Fruit fly (Drosophila melanogaster) whole organism, prepupa: Measurements from ENCODE around the gene Elovl7.

Source experiments
- Blimp-1 ChIP-seq: fragments of 200-800 bp; sonication (Bioruptor generic); optimal IDR thresholded peaks from 3 replicates; lab custom pipeline; 2017; ENCODE audit warnings: missing biosample characterization, missing genetic modification characterization, mild to moderate bottlenecking, moderate library complexity, missing genetic modification reagents
- CG10631 ChIP-seq: fragments of 200-800 bp; sonication (Bioruptor generic); optimal IDR thresholded peaks from 2 replicates; lab custom pipeline; 2016; ENCODE audit warnings: missing biosample characterization, missing genetic modification characterization
- CG11294 ChIP-seq: fragments of 200-800 bp; sonication (Bioruptor generic); IDR thresholded peaks from 2 replicates; pipeline ENCODE4 v1.3.6; 2022; ENCODE audit warnings: missing biosample characterization, missing genetic modification characterization
- CG11762 ChIP-seq: fragments of 200-800 bp; sonication (Bioruptor generic); optimal IDR thresholded peaks from 3 replicates; lab custom pipeline; 2016; ENCODE audit warnings: missing biosample characterization, missing genetic modification characterization; ENCODE audit not compliant: insufficient read depth
- CG11902 ChIP-seq: fragments of 200-800 bp; sonication (Bioruptor generic); optimal IDR thresholded peaks from 3 replicates; lab custom pipeline; 2016; ENCODE audit warnings: missing biosample characterization, missing genetic modification characterization
- CG15336 ChIP-seq: fragments of 200-800 bp; sonication (Bioruptor generic); IDR thresholded peaks from 2 replicates; pipeline ENCODE4 v1.3.6; 2022; ENCODE audit warnings: missing biosample characterization, missing genetic modification characterization
- CG16779 ChIP-seq: fragments of 200-800 bp; sonication (Bioruptor generic); optimal IDR thresholded peaks from 3 replicates; lab custom pipeline; 2017; ENCODE audit warnings: missing biosample characterization, mild to moderate bottlenecking, missing genetic modification characterization
- CG3032 ChIP-seq: fragments of 200-800 bp; optimal IDR thresholded peaks from 2 replicates; lab custom pipeline; 2019; ENCODE audit warnings: missing biosample characterization, mild to moderate bottlenecking, missing genetic modification characterization, moderate library complexity
- CG31627 ChIP-seq: fragments of 200-800 bp; sonication (Bioruptor generic); optimal IDR thresholded peaks from 3 replicates; lab custom pipeline; 2016; ENCODE audit warnings: missing biosample characterization, missing genetic modification characterization
- CG32006 ChIP-seq: fragments of 200-800 bp; sonication (Bioruptor generic); optimal IDR thresholded peaks from 3 replicates; lab custom pipeline; 2017; ENCODE audit warnings: missing biosample characterization, mild to moderate bottlenecking, missing genetic modification characterization
- CG34406 ChIP-seq: fragments of 200-800 bp; sonication (Bioruptor generic); optimal IDR thresholded peaks from 3 replicates; lab custom pipeline; 2016; ENCODE audit warnings: missing biosample characterization, missing genetic modification characterization
- CG6163 ChIP-seq: fragments of 200-800 bp; sonication (Bioruptor generic); IDR thresholded peaks from 3 replicates; pipeline ENCODE4 v1.3.6; 2022; ENCODE audit warnings: missing biosample characterization, missing genetic modification characterization
- CG6276 ChIP-seq: fragments of 200-800 bp; sonication (Bioruptor generic); optimal IDR thresholded peaks from 2 replicates; lab custom pipeline; 2017; ENCODE audit warnings: missing biosample characterization, mild to moderate bottlenecking, missing genetic modification characterization
- CG6792 ChIP-seq: fragments of 200-800 bp; sonication (Bioruptor generic); optimal IDR thresholded peaks from 3 replicates; lab custom pipeline; 2016; ENCODE audit warnings: missing biosample characterization, missing genetic modification characterization
- CG6808 ChIP-seq: fragments of 200-800 bp; sonication (Bioruptor generic); optimal IDR thresholded peaks from 3 replicates; lab custom pipeline; 2017; ENCODE audit warnings: missing biosample characterization, missing genetic modification characterization, mild to moderate bottlenecking, moderate library complexity, missing genetic modification reagents
- CG7368 ChIP-seq: fragments of 200-800 bp; sonication (Bioruptor generic); optimal IDR thresholded peaks from 3 replicates; lab custom pipeline; 2016; ENCODE audit warnings: missing biosample characterization, missing genetic modification characterization
- CG8119 ChIP-seq: fragments of 200-800 bp; sonication (Bioruptor generic); IDR thresholded peaks from 3 replicates; pipeline ENCODE4 v1.3.6; 2022; ENCODE audit warnings: missing biosample characterization, missing genetic modification characterization
- CG8319 ChIP-seq: fragments of 200-800 bp; sonication (Bioruptor generic); optimal IDR thresholded peaks from 3 replicates; lab custom pipeline; 2016; ENCODE audit warnings: missing biosample characterization, missing genetic modification characterization
- CG8632 ChIP-seq: fragments of 200-800 bp; sonication (Bioruptor generic); optimal IDR thresholded peaks from 3 replicates; lab custom pipeline; 2016; ENCODE audit warnings: missing biosample characterization, missing genetic modification characterization
- Eip78C ChIP-seq: fragments of 200-800 bp; sonication (Bioruptor generic); peaks from one replicate; lab custom pipeline; 2016; ENCODE audit warnings: missing biosample characterization, missing genetic modification characterization
- Ets21C ChIP-seq: fragments of 200-800 bp; sonication (Bioruptor generic); optimal IDR thresholded peaks from 3 replicates; lab custom pipeline; 2016; ENCODE audit warnings: missing biosample characterization, missing genetic modification characterization
- Ets96B ChIP-seq: fragments of 200-800 bp; optimal IDR thresholded peaks from 2 replicates; lab custom pipeline; 2019; ENCODE audit warnings: missing biosample characterization, mild to moderate bottlenecking, missing genetic modification characterization, moderate library complexity
- Gug ChIP-seq: fragments of 200-800 bp; sonication (Bioruptor generic); IDR thresholded peaks from 2 replicates; pipeline ENCODE4 v1.3.6; 2022; ENCODE audit warnings: missing biosample characterization, missing genetic modification characterization
- Hr38 ChIP-seq: sonication (Bioruptor generic); optimal IDR thresholded peaks from 2 replicates; lab custom pipeline; 2016; ENCODE audit warnings: missing biosample characterization, missing genetic modification characterization
- Hr39 ChIP-seq: fragments of 200-800 bp; sonication (Bioruptor generic); optimal IDR thresholded peaks from 2 replicates; lab custom pipeline; 2016; ENCODE audit warnings: missing biosample characterization, missing genetic modification characterization
- Hr4 ChIP-seq: fragments of 200-800 bp; sonication (Bioruptor generic); optimal IDR thresholded peaks from 3 replicates; lab custom pipeline; 2016; ENCODE audit warnings: missing biosample characterization, missing genetic modification characterization
- Lpt ChIP-seq: fragments of 200-800 bp; sonication (Bioruptor generic); optimal IDR thresholded peaks from 3 replicates; lab custom pipeline; 2016; ENCODE audit warnings: missing biosample characterization, missing genetic modification characterization
- Met ChIP-seq: fragments of 200-800 bp; sonication (Bioruptor generic); optimal IDR thresholded peaks from 3 replicates; lab custom pipeline; 2016; ENCODE audit warnings: missing biosample characterization, missing genetic modification characterization
- OdsH ChIP-seq: fragments of 200-800 bp; sonication (Bioruptor generic); optimal IDR thresholded peaks from 3 replicates; lab custom pipeline; 2016; ENCODE audit warnings: missing biosample characterization, missing genetic modification characterization
- Sox102F ChIP-seq: fragments of 200-800 bp; sonication (Bioruptor generic); optimal IDR thresholded peaks from 2 replicates; lab custom pipeline; 2016; ENCODE audit warnings: missing biosample characterization, mild to moderate bottlenecking, missing genetic modification characterization
- Sox15 ChIP-seq: fragments of 200-800 bp; sonication (Bioruptor generic); optimal IDR thresholded peaks from 3 replicates; lab custom pipeline; 2016; ENCODE audit warnings: missing biosample characterization, missing genetic modification characterization
- cyc ChIP-seq: fragments of 200-800 bp; sonication (Bioruptor generic); optimal IDR thresholded peaks from 3 replicates; lab custom pipeline; 2016; ENCODE audit warnings: missing biosample characterization, missing genetic modification characterization
- dsx ChIP-seq: fragments of 200-800 bp; optimal IDR thresholded peaks from 3 replicates; lab custom pipeline; 2019; ENCODE audit warnings: missing biosample characterization, mild to moderate bottlenecking, missing genetic modification characterization, moderate library complexity; ENCODE audit not compliant: poor library complexity, severe bottlenecking
- fd59A ChIP-seq: fragments of 200-800 bp; sonication (Bioruptor generic); optimal IDR thresholded peaks from 2 replicates; lab custom pipeline; 2017; ENCODE audit warnings: missing biosample characterization, mild to moderate bottlenecking, missing genetic modification characterization, missing genetic modification reagents
- fd85E ChIP-seq: fragments of 200-800 bp; sonication (Bioruptor generic); optimal IDR thresholded peaks from 3 replicates; lab custom pipeline; 2016; ENCODE audit warnings: missing biosample characterization, missing genetic modification characterization
- fkh ChIP-seq: fragments of 200-800 bp; sonication (Bioruptor generic); optimal IDR thresholded peaks from 3 replicates; lab custom pipeline; 2017; ENCODE audit warnings: missing biosample characterization, mild to moderate bottlenecking, missing genetic modification characterization, moderate library complexity
- lz ChIP-seq: fragments of 200-800 bp; sonication (Bioruptor generic); optimal IDR thresholded peaks from 3 replicates; lab custom pipeline; 2016; ENCODE audit warnings: missing biosample characterization, missing genetic modification characterization
- net ChIP-seq: fragments of 200-800 bp; sonication (Bioruptor generic); optimal IDR thresholded peaks from 3 replicates; lab custom pipeline; 2016; ENCODE audit warnings: missing biosample characterization, missing genetic modification characterization
- salr ChIP-seq, 2 experiments: fragments of 200-800 bp; sonication (Bioruptor generic); optimal IDR thresholded peaks; 3 replicates each; lab custom pipeline; 2016 to 2018; ENCODE audit warnings: missing biosample characterization in 2 of 2, missing genetic modification characterization in 2 of 2, mild to moderate bottlenecking in 1 of 2
- svp ChIP-seq: fragments of 200-800 bp; sonication (Bioruptor generic); peaks from one replicate; lab custom pipeline; 2016; ENCODE audit warnings: missing biosample characterization, missing genetic modification characterization
- topi ChIP-seq: fragments of 200-800 bp; sonication (Bioruptor generic); optimal IDR thresholded peaks from 3 replicates; lab custom pipeline; 2016; ENCODE audit warnings: missing biosample characterization, missing genetic modification characterization
- vri ChIP-seq: fragments of 200-800 bp; sonication (Bioruptor generic); optimal IDR thresholded peaks from 3 replicates; lab custom pipeline; 2016; ENCODE audit warnings: missing biosample characterization, mild to moderate bottlenecking, missing genetic modification characterization

Elovl7 gene

dm6 chr3R:7953041-7953788 is 42.4 kb downstream of the Elovl7 start (continued):
- no peak for TF ChIP-seq Met (GFP tag; lab: Kevin White, UChicago)
- no peak for TF ChIP-seq CG11902 (GFP tag; lab: Kevin White, UChicago)
- no peak for TF ChIP-seq Hr38 (GFP tag; lab: Kevin White, UChicago)
- no peak for TF ChIP-seq CG6276 (GFP tag; lab: Kevin White, UChicago)
- 0 out of 3 replicates have a peak, but pooled peaks have one; percentile 25 for TF ChIP-seq CG6163 (GFP tag; lab: Robert Waterston, UW)
- no peak for TF ChIP-seq CG11294 (GFP tag; lab: Robert Waterston, UW)
- no peak for TF ChIP-seq lz
- peak; percentile 5 for TF ChIP-seq net
- TF ChIP-seq CG8632 = peak; percentile 20

DNA sequence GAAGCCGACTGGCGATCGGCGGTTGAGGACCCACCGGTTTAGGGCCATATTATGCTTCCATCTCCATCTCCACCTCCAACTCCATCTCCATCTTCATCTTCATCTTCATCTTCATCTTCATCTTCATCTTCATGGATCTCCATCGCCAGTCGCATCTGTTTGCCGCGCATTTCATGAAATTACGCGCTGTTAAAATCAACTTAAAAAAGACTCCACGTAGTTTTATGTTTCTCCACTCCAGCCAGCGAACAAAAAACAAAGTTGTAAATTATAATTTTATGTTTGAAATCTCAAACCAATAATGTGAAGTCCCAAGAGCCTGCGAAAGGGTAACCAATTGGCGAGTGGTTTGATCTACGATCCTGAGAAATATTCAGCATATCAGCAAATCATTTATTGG is 45.5 kb downstream of the Elovl7 start:
- peak; percentile 62 for TF ChIP-seq dsx (GFP tag; lab: Kevin White, UChicago)
- TF ChIP-seq Hr38 (GFP tag; lab: Kevin White, UChicago) = no peak
- peak; percentile 44 for TF ChIP-seq svp
- no peak for TF ChIP-seq salr (GFP tag; optimal IDR thresholded peaks at IDR 0.05; lab: Kevin White, UChicago)

DNA sequence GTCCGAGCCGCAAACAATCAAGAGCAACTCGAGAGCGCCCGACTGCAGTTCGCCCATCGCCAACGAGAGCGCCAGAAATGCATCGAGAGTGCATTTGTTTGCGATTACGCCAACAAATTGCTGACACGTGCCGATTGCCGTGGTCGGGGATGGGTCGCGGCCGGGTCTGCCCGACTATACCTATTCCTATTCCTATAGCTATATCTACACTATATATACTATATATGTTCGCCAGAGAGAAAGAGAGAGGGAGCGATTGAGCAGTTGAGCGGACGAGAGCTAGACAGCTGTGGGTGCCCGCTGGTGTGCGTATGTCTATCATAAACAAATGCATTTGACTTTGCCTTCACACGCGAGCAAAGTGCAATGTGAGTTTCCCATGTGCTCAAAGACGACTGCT is 48.3 kb downstream of the Elovl7 start:
- TF ChIP-seq Blimp-1 (GFP tag; lab: Kevin White, UChicago) (no peak), Eip78C (GFP tag; lab: Kevin White, UChicago) (peak; percentile 73), CG16779 (peak; percentile 30), salr (GFP tag; optimal IDR thresholded peaks at IDR 0.05; lab: Kevin White, UChicago) (no peak), fd59A (no peak), vri (GFP tag; lab: Kevin White, UChicago) (no peak), Lpt (GFP tag; lab: Kevin White, UChicago) (peak; percentile 30), CG31627 (GFP tag; lab: Kevin White, UChicago) (no peak), CG15336 (GFP tag; lab: Robert Waterston, UW) (peak; percentile 23; the same call in 1 of the 2 replicates), CG7368 (no peak), net (peak; percentile 28), CG32006 (GFP tag; lab: Kevin White, UChicago) (peak; percentile 7), CG8119 (GFP tag; lab: Robert Waterston, UW) (peak; percentile 59; the same call in 2 of the 3 replicates), CG6163 (GFP tag; lab: Robert Waterston, UW) (0 out of 3 replicates have a peak, but pooled peaks have one; percentile 38), CG6276 (GFP tag; lab: Kevin White, UChicago) (peak; percentile 60), dsx (GFP tag; lab: Kevin White, UChicago) (peak; percentile 6), Sox15 (no peak)

DNA sequence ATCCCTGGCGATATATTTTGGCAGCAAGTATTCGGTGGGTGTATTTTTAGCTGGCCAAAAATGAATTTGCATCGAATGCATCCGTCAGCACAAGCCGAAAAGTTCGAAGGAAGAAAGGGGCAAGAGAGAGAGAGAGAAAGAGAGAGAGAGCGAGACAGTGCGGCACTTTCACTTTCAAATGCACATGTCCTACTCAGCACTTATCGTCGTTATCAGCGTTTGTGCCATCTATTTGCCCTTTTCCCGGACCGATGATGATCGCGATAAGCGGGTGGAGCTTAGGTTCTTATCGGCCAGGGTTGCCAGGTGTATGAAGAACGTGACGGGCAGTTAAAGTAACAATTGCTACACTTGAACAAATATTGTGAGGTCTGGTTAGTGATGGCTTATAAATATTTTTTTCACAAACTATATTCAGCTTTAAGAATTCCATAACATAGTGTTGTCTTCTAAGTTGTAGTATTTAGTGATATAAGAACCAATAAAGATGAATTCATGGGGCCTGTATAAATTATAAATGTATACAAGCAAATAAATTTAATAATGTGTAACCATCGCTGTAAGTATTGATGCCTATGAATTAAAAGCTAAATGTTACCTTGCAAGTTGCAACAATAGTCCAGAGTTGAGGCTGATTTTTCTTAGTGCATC is 50.8 kb downstream of the Elovl7 start:
- peak; percentile 20 for TF ChIP-seq OdsH
- peak; percentile 45 for TF ChIP-seq Hr4 (GFP tag; lab: Kevin White, UChicago)
- TF ChIP-seq Sox15 = no peak
- peak; percentile 60 for TF ChIP-seq Blimp-1 (GFP tag; lab: Kevin White, UChicago)
- TF ChIP-seq fd85E (GFP tag; lab: Kevin White, UChicago) = no peak
- peak; percentile 22 for TF ChIP-seq CG10631 (GFP tag; lab: Kevin White, UChicago)
- peak; percentile 67 for TF ChIP-seq dsx (GFP tag; lab: Kevin White, UChicago)
- no peak for TF ChIP-seq CG34406 (GFP tag; lab: Kevin White, UChicago)
- TF ChIP-seq CG11762 (GFP tag; lab: Kevin White, UChicago) = no peak
- TF ChIP-seq Ets96B (tag; lab: Kevin White, UChicago) = no peak
- TF ChIP-seq topi = no peak
- no peak for TF ChIP-seq CG15336 (GFP tag; lab: Robert Waterston, UW)
- peak; percentile 59 for TF ChIP-seq svp
- TF ChIP-seq CG6276 (GFP tag; lab: Kevin White, UChicago) = no peak
- no peak for TF ChIP-seq CG8319
- TF ChIP-seq net = no peak
- peak; percentile 6 for TF ChIP-seq Hr39 (GFP tag; lab: Kevin White, UChicago)
- no peak for TF ChIP-seq fkh (GFP tag; lab: Kevin White, UChicago)
- TF ChIP-seq Gug (GFP tag; lab: Robert Waterston, UW) = no peak
- no peak for TF ChIP-seq cyc (GFP tag; lab: Kevin White, UChicago)
- TF ChIP-seq CG3032 (tag; lab: Kevin White, UChicago) = no peak
- TF ChIP-seq CG11294 (GFP tag; lab: Robert Waterston, UW) = no peak
- TF ChIP-seq Ets21C (GFP tag; lab: Kevin White, UChicago) = no peak
- TF ChIP-seq Hr38 (GFP tag; lab: Kevin White, UChicago) = no peak
- TF ChIP-seq Sox102F = no peak
- no peak for TF ChIP-seq CG6808 (GFP tag; lab: Kevin White, UChicago)
- peak; percentile 10 for TF ChIP-seq CG6792
- TF ChIP-seq CG32006 (GFP tag; lab: Kevin White, UChicago) = peak; percentile 50
